Fruit fly (Drosophila melanogaster) whole organism, prepupa: ENCODE data around the gene CG17806.

ENCODE experiments used
- CG10631 ChIP-seq: fragments of 200-800 bp; sonication (Bioruptor generic); optimal IDR thresholded peaks from 2 replicates; lab custom pipeline; 2016; ENCODE audit warnings: missing biosample characterization, missing genetic modification characterization
- CG11762 ChIP-seq: fragments of 200-800 bp; sonication (Bioruptor generic); optimal IDR thresholded peaks from 3 replicates; lab custom pipeline; 2016; ENCODE audit warnings: missing biosample characterization, missing genetic modification characterization; ENCODE audit not compliant: insufficient read depth
- CG31627 ChIP-seq: fragments of 200-800 bp; sonication (Bioruptor generic); optimal IDR thresholded peaks from 3 replicates; lab custom pipeline; 2016; ENCODE audit warnings: missing biosample characterization, missing genetic modification characterization
- CG8119 ChIP-seq: fragments of 200-800 bp; sonication (Bioruptor generic); IDR thresholded peaks from 3 replicates; pipeline ENCODE4 v1.3.6; 2022; ENCODE audit warnings: missing biosample characterization, missing genetic modification characterization
- Lpt ChIP-seq: fragments of 200-800 bp; sonication (Bioruptor generic); optimal IDR thresholded peaks from 3 replicates; lab custom pipeline; 2016; ENCODE audit warnings: missing biosample characterization, missing genetic modification characterization

DNA sequence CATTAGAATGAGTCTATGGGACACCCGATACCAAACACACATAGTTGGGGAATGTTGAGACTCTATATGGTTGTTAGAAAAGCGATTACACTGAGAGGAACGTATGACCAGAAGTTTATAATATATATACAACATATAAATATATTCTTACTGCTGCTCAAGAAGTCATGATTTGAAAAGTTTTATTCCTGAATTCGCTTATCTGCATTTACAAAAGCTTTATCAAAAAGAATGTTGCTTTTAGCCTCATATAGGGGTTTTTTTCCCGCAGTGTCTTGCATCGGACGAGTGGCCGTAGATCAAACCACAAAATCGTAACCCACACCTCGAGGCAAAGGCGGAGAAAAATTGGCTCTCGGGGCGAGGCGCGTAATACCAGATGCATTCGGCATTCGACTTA, 15.3 kb downstream of the CG17806 start:
- TF ChIP-seq Lpt (GFP tag; lab: Kevin White, UChicago), result no peak
- TF ChIP-seq CG11762 (GFP tag; lab: Kevin White, UChicago), result no peak
- no peak for TF ChIP-seq CG31627
- TF ChIP-seq CG10631, result no peak
- 0 out of 3 replicates have a peak, but pooled peaks have one; percentile 34 for TF ChIP-seq CG8119 (GFP tag; lab: Robert Waterston, UW)
